Fruit fly (Drosophila melanogaster) whole organism, prepupa: Measurements from ENCODE around the gene Fer3HCH.

Experiments
- Blimp-1 ChIP-seq: fragments of 200-800 bp; sonication (Bioruptor generic); optimal IDR thresholded peaks from 3 replicates; lab custom pipeline; 2017; ENCODE audit warnings: missing biosample characterization, missing genetic modification characterization, mild to moderate bottlenecking, moderate library complexity, missing genetic modification reagents
- CG11902 ChIP-seq: fragments of 200-800 bp; sonication (Bioruptor generic); optimal IDR thresholded peaks from 3 replicates; lab custom pipeline; 2016; ENCODE audit warnings: missing biosample characterization, missing genetic modification characterization
- CG6808 ChIP-seq: fragments of 200-800 bp; sonication (Bioruptor generic); optimal IDR thresholded peaks from 3 replicates; lab custom pipeline; 2017; ENCODE audit warnings: missing biosample characterization, missing genetic modification characterization, mild to moderate bottlenecking, moderate library complexity, missing genetic modification reagents
- CG6854 ChIP-seq: fragments of 200-800 bp; sonication (Bioruptor generic); optimal IDR thresholded peaks from 2 replicates; lab custom pipeline; 2017; ENCODE audit warnings: missing biosample characterization, mild to moderate bottlenecking, missing genetic modification characterization
- CG9139 ChIP-seq: fragments of 200-800 bp; sonication (Bioruptor generic); optimal IDR thresholded peaks from 3 replicates; lab custom pipeline; 2017; ENCODE audit warnings: missing biosample characterization, mild to moderate bottlenecking, missing genetic modification characterization
- Eip93F ChIP-seq: fragments of 200-800 bp; sonication (Bioruptor generic); optimal IDR thresholded peaks from 2 replicates; lab custom pipeline; 2016; ENCODE audit warnings: missing biosample characterization, mild to moderate bottlenecking, missing genetic modification characterization
- Sox14 ChIP-seq: fragments of 200-800 bp; sonication (Bioruptor generic); optimal IDR thresholded peaks from 3 replicates; lab custom pipeline; 2016; ENCODE audit warnings: missing biosample characterization, missing genetic modification characterization
- dac ChIP-seq: fragments of 200-800 bp; sonication (Bioruptor generic); optimal IDR thresholded peaks from 2 replicates; lab custom pipeline; 2017; ENCODE audit warnings: missing biosample characterization, mild to moderate bottlenecking, missing genetic modification characterization
- dsx ChIP-seq: fragments of 200-800 bp; optimal IDR thresholded peaks from 3 replicates; lab custom pipeline; 2019; ENCODE audit warnings: missing biosample characterization, mild to moderate bottlenecking, missing genetic modification characterization, moderate library complexity; ENCODE audit not compliant: poor library complexity, severe bottlenecking
- pdm3 ChIP-seq: fragments of 200-800 bp; sonication (Bioruptor generic); optimal IDR thresholded peaks from 3 replicates; lab custom pipeline; 2016; ENCODE audit warnings: missing biosample characterization, missing genetic modification characterization

DNA sequence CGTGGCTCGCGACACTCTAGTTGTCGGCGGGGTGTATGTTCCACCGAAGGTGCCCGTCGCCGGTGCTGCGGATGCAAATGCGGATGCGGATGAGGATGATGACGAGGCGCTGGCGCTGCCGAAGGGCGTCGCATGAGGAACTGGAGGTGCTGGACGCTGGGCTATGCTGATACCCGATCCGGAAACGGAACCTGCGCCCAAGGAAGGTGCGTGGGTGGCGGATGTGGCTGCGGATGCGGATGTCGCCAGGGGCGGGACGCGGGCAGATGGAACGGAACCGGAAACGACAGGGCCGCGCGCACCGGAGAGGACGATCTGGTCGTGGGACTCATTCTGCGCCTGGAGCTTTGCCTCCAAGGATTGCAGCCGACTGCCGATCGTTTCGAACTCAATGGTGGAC lies 18.6 kb downstream of the Fer3HCH start:
- no peak for TF ChIP-seq Blimp-1 (GFP tag; lab: Kevin White, UChicago)
- TF ChIP-seq CG9139 (GFP tag; lab: Kevin White, UChicago), result no peak
- no peak for TF ChIP-seq dsx (GFP tag; lab: Kevin White, UChicago)
- TF ChIP-seq CG6854 (GFP tag; lab: Kevin White, UChicago), result no peak
- no peak for TF ChIP-seq pdm3
- no peak for TF ChIP-seq CG11902 (GFP tag; lab: Kevin White, UChicago)
- no peak for TF ChIP-seq Eip93F
- TF ChIP-seq CG6808 (GFP tag; lab: Kevin White, UChicago), result no peak
- no peak for TF ChIP-seq dac (GFP tag; lab: Kevin White, UChicago)
- TF ChIP-seq Sox14 (GFP tag; lab: Kevin White, UChicago), result no peak
